Worm (Caenorhabditis elegans) whole organism, early embryonic: ENCODE data around the gene F09E5.11.

ENCODE experiments used
- B0310.2 ChIP-seq: sonication (generic microtip); optimal IDR thresholded peaks from 2 replicates; lab custom pipeline; 2016; ENCODE audit warnings: mild to moderate bottlenecking, missing genetic modification characterization, missing compliant biosample characterization
- ama-1 ChIP-seq: fragments of 150-350 bp; optimal IDR thresholded peaks from 2 replicates; lab custom pipeline; 2014
- ets-7 ChIP-seq: sonication (generic microtip); optimal IDR thresholded peaks from 2 replicates; lab custom pipeline; 2016; ENCODE audit warnings: missing genotype, missing genetic modification characterization, missing compliant biosample characterization

DNA sequence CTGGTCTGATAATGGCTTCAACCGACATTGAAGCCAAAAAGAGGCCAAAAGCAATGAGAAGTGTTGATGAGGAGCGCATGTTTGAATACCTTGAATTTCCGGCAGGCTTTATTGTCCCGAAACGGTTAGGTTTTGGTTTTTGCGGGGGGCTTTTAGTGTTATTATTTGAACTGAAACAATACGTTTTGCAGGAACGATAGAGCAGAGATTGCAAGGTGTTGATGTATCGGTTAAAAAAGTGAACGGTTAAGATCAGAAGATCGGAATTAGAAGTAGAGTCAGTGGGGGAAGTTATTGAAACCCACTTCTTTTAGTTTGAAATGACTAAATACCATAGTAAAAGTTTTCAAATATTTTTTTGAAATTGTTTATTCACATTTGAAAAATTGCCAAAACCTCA, 49.6 kb upstream of the F09E5.11 start, which contains the start of gene clec-141:
- TF ChIP-seq B0310.2 (tag; lab: Kevin White, UChicago) (no peak), ama-1 (lab: Kevin White, UChicago) (no peak), ets-7 (no peak)
